Worm (Caenorhabditis elegans) whole organism, L4 larva: ENCODE data around the gene Y75B8A.18.

Source experiments
- ZK546.5 ChIP-seq, 2 experiments: sonication (generic microtip); optimal IDR thresholded peaks; 2 replicates each; lab custom pipeline; 2017; ENCODE audit warnings: missing biosample characterization in 2 of 2, missing genetic modification characterization in 2 of 2
- ctbp-1 ChIP-seq: fragments of 200-800 bp; sonication (Bioruptor generic); IDR thresholded peaks from 2 replicates; pipeline ENCODE4 v1.3.6; 2022; ENCODE audit warnings: missing genetic modification reagents, missing genetic modification characterization, missing compliant biosample characterization
- daf-12 ChIP-seq: fragments of 150-350 bp; optimal IDR thresholded peaks from 2 replicates; lab custom pipeline; 2014; ENCODE audit warnings: missing biosample characterization, missing genetic modification reagents, missing genetic modification characterization
- dmd-9 ChIP-seq: fragments of 200-800 bp; sonication (Bioruptor generic); IDR thresholded peaks from 2 replicates; pipeline ENCODE4 v1.3.6; 2022; ENCODE audit warnings: missing genetic modification reagents, missing genetic modification characterization, missing compliant biosample characterization
- egl-43 ChIP-seq: fragments of 200-800 bp; sonication (Bioruptor generic); IDR thresholded peaks from 2 replicates; pipeline ENCODE4 v1.3.6; 2022; ENCODE audit warnings: missing genetic modification reagents, missing genetic modification characterization, missing compliant biosample characterization
- fkh-10 ChIP-seq: fragments of 150-350 bp; optimal IDR thresholded peaks from 2 replicates; lab custom pipeline; 2014; ENCODE audit warnings: missing biosample characterization, missing genetic modification reagents, missing genetic modification characterization
- lin-29 ChIP-seq: fragments of 200-800 bp; sonication (Bioruptor generic); IDR thresholded peaks from 2 replicates; pipeline ENCODE4 v1.3.6; 2022; ENCODE audit warnings: missing genetic modification reagents, missing genetic modification characterization, missing compliant biosample characterization
- nhr-11 ChIP-seq: fragments of 150-350 bp; optimal IDR thresholded peaks from 2 replicates; lab custom pipeline; 2014; ENCODE audit warnings: missing biosample characterization, missing genetic modification characterization
- set-16 ChIP-seq: fragments of 200-800 bp; sonication (Bioruptor generic); IDR thresholded peaks from 2 replicates; pipeline ENCODE4 v1.3.6; 2022; ENCODE audit warnings: missing genetic modification reagents, missing genetic modification characterization, missing compliant biosample characterization
- snpc-4 ChIP-seq: fragments of 150-350 bp; optimal IDR thresholded peaks from 2 replicates; lab custom pipeline; 2014; ENCODE audit warnings: missing biosample characterization, missing genetic modification characterization
- zfp-3 ChIP-seq: fragments of 200-800 bp; sonication (Bioruptor generic); conservative IDR thresholded peaks from 2 replicates; pipeline ENCODE4 v1.3.6; 2022; ENCODE audit warnings: missing genetic modification reagents, missing genetic modification characterization, missing compliant biosample characterization

DNA sequence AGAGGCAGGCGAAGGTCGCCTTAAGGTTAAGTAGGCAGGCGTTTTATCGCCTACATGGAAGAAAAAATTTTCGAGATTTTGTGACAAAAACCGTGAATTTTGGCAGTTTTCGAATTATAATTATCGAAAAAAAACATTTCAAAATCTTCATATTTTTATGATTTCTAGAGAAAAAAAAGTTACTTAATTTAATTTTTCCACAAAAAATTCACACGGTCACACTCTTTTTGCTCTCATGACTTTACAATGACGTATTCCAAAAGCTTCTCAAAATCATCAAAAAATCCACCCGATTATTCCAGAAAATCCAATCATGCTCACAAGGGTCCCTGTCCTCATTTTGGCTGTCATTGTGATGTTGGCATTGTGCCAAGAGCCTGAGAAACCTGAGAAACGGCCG lies 39.9 kb downstream of the Y75B8A.18 start, which contains the start of gene lury-1:
- TF ChIP-seq nhr-11 (tag; lab: Kevin White, UChicago) (no peak), snpc-4 (tag; lab: Kevin White, UChicago) (no peak), set-16 (no peak), daf-12 (tag; lab: Kevin White, UChicago) (no peak), fkh-10 (GFP tag; lab: Kevin White, UChicago) (no peak), zfp-3 (GFP tag; lab: Robert Waterston, UW) (no peak), ZK546.5 (tag; optimal IDR thresholded peaks at IDR 0.05; lab: Kevin White, UChicago) (no peak), egl-43 (GFP tag; lab: Robert Waterston, UW) (no peak), lin-29 (GFP tag; lab: Robert Waterston, UW) (no peak), dmd-9 (GFP tag; lab: Robert Waterston, UW) (no peak), ctbp-1 (GFP tag; lab: Robert Waterston, UW) (no peak)
